Worm (Caenorhabditis elegans): ENCODE measurements around the gene che-11.
"Not testable (repeated sequence)": the region's sequence is repeated elsewhere in the genome, so short reads cannot be mapped to it uniquely, and the experiment has no call there.

che-11 gene

DNA sequence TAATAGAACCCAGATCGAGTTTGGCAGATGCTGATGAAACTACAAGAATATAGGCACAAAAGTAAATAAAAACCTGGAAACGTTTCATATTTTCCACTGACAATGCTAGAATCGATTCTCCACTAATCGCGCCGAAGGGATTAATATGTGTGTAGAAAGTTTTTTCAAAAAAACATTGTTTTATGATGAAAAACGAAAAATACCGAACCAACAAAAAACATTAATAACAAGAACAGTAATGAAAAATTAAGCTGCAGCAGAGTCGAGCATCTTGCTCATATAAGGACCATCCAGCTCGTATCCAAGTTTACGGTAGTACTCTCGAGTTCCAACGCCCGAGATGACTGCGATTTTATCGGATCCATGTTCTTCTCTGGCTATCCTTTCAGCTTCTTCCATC is 28.8 kb upstream of the che-11 start, which contains the start of gene clec-224:
TSS of gene clec-224 (minus strand) at position 101 of the 400 bp plus-strand sequence.
- no peak for TF ChIP-seq W03F9.2 (tag; optimal IDR thresholded peaks at IDR 0.05)
- no peak for TF ChIP-seq dao-5 (tag; optimal IDR thresholded peaks at IDR 0.05)
- TF ChIP-seq him-1 (tag; optimal IDR thresholded peaks at IDR 0.05), result no peak

ce11 chrV:12170114-12170513 is 19.6 kb upstream of the che-11 start, which contains the start of gene ZK863.1:
TSS of gene ZK863.1 (minus strand) at chrV:12170214.
- TF ChIP-seq dao-5 (tag; optimal IDR thresholded peaks at IDR 0.05), result no peak
- TF ChIP-seq him-1 (tag; optimal IDR thresholded peaks at IDR 0.05), result no peak
- no peak for TF ChIP-seq W03F9.2 (tag; optimal IDR thresholded peaks at IDR 0.05)

DNA sequence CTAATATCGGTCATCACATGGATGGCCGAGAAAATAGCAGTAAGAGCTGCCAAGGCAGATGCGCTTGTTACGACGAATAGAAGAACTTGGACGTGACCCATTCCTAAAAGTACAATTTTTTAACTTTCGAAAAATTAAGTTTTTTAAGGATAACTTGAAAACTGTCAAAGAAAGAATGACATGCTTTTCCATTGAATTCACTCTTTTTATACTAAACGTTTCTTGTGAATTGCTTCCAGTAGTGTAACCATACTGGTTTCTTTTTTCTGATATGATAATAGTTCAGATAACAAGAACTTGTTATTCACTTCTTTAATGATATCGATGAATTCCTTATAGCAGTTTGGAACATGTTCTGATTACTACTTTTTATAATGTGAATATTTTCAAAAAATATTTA is 17.1 kb upstream of the che-11 start, which contains the start of gene col-37:
TSS of gene col-37 (minus strand) at position 101 of the 400 bp plus-strand sequence.
- TF ChIP-seq him-1 (tag; optimal IDR thresholded peaks at IDR 0.05), result no peak
- no peak for TF ChIP-seq dao-5 (tag; optimal IDR thresholded peaks at IDR 0.05)
- no peak for TF ChIP-seq W03F9.2 (tag; optimal IDR thresholded peaks at IDR 0.05)

DNA sequence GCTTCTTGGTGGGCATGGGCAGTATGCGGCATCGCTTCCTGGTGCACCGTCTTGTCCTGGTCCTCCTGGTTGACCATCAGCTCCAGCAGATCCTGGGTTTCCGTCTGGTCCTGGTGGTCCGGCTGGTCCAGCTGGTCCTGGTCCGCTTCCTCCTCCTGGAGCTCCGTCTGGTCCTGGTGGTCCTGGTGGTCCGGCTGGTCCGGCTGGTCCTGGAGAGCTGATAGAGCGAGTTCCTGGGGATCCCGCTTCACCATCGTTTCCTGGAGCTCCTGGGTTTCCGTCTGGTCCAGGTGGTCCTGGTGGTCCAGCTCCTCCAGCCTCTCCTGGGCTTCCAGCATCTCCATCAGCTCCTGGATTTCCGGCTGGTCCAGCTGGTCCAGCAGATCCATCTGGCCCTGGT is 16.5 kb upstream of the che-11 start:
- no peak for TF ChIP-seq him-1 (tag; optimal IDR thresholded peaks at IDR 0.05)

DNA sequence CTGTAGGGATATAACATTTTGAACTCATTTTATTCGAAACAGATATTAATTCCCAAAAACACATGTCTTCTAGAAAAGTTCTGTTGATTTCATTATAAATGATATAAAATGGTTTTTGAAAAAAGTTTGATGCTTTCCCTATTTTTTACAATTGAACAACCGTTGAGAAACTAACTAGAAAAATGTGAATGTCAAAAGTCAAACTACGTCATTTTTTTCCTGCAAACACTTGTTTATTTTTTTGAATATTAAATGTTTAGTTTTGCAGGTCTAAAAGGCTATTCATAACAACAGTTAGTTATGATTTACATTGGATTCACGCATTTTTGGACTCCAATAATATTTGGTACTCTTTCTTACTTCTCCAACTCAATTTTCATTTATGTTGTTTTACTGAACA is 12.4 kb upstream of the che-11 start, which contains the start of gene srj-4:
TSS of gene srj-4 (plus strand) at position 301 of the 400 bp plus-strand sequence.
- TF ChIP-seq dao-5 (tag; optimal IDR thresholded peaks at IDR 0.05) (no peak), him-1 (tag; optimal IDR thresholded peaks at IDR 0.05) (no peak), W03F9.2 (tag; optimal IDR thresholded peaks at IDR 0.05) (no peak)

DNA sequence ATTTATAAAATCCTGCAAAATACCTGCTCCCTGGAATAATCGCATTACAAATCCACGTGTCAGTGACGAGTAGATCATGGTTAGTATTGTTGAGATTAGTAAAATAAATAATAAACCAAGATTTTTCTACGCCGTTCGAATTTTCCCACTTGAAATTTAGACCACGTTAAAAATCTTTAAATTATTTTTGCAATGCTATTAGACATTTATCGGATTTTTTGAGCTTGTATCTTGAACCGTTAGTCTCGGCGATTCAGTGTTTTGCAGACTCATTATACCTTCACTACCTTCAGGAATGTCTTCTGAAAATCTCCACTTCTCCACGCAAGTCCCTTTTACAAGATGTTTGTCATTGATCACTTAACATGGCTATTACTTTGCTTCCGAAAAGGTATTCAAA is 11.7 kb upstream of the che-11 start, which contains the start of gene C27A7.5:
TSS of gene C27A7.5 (minus strand) at position 101 of the 400 bp plus-strand sequence.
- TF ChIP-seq dao-5 (tag; optimal IDR thresholded peaks at IDR 0.05), result no peak
- TF ChIP-seq W03F9.2 (tag; optimal IDR thresholded peaks at IDR 0.05), result no peak
- TF ChIP-seq him-1 (tag; optimal IDR thresholded peaks at IDR 0.05), result no peak

DNA sequence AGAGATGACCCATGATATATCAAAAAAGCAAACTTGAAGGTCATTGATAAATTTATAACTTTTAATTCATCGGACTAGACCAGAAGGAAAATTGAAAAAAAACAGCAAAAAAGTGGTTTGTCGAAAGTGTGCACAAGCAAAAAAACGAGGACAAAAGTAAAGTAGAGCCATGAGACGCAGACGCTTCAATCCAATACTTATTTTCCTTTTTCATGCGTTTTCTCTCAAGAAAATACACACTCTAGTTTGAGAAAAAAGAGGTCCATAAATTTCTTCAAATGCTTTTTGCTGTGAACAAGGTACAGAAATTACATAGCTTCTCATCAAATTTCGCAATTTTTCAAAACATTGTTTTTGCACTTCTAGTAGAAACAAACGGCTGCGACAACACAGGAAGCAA is 10.7 kb upstream of the che-11 start:
- TF ChIP-seq dao-5 (tag; optimal IDR thresholded peaks at IDR 0.05) (no peak), W03F9.2 (tag; optimal IDR thresholded peaks at IDR 0.05) (no peak), him-1 (tag; optimal IDR thresholded peaks at IDR 0.05) (no peak)

DNA sequence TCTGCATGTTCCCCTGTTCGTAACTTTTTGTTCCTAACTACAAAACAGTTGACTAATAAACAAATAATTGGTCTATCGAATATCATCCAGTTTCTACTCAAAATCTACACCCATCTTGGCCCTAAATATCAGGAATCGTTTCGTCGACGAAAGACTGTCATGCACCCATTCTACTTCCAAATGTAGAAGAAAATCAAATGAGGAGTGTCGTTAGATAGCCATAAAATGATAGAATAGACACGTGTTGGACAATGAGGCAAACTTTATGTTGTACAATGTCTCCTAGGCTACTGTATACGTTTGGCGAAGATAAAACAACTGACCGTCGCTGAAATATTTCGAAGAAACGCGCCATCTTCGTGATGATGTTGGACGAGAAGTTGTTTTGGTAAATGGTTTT is 9.5 kb upstream of the che-11 start:
- no peak for TF ChIP-seq W03F9.2 (tag; optimal IDR thresholded peaks at IDR 0.05)
- TF ChIP-seq him-1 (tag; optimal IDR thresholded peaks at IDR 0.05), result no peak
- TF ChIP-seq dao-5 (tag; optimal IDR thresholded peaks at IDR 0.05), result no peak

DNA sequence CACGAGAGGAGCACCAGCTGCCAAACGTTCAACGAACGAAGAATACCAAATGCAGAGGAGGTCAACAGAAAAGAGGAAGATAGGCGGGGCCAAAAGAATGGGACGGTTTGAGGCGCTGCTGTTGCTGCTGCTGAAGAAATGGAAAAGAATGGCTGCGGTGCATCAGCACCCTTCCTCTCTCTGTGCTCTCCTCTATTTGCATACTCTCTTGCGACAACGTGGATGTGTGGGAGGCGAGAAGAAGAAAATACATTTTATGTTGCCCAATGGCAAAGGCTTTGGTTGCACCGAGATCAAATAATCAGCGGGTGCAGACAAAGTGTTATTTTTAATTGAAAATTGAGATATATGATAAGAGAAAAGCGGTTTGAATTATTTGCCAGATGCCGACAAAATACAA is 7.9 kb upstream of the che-11 start:
- TF ChIP-seq dao-5 (tag; optimal IDR thresholded peaks at IDR 0.05), result no peak
- TF ChIP-seq him-1 (tag; optimal IDR thresholded peaks at IDR 0.05), result no peak
- TF ChIP-seq W03F9.2 (tag; optimal IDR thresholded peaks at IDR 0.05), result no peak

DNA sequence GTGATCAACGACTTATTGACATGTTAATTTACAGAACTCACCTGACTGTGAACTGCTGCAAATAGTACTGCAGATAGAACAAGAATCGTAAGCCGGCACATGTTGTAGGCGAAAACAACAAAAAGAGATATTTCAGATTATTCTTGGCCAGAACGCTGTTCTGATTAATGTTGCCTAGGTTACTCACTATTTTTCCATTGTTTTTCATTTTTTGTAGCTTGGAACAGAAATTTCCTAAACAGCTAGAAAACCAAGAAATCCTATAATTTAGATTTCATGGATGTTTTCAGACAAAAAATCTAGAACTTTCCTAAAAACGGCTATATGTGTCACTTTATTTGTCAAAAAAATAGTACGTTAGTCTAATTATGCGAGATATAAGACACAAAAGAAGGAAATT is 4.0 kb upstream of the che-11 start, which contains the start of gene C27A7.9:
TSS of gene C27A7.9 (minus strand) at position 101 of the 400 bp plus-strand sequence.
- TF ChIP-seq dao-5 (tag; optimal IDR thresholded peaks at IDR 0.05), result no peak
- TF ChIP-seq W03F9.2 (tag; optimal IDR thresholded peaks at IDR 0.05), result no peak
- no peak for TF ChIP-seq him-1 (tag; optimal IDR thresholded peaks at IDR 0.05)

DNA sequence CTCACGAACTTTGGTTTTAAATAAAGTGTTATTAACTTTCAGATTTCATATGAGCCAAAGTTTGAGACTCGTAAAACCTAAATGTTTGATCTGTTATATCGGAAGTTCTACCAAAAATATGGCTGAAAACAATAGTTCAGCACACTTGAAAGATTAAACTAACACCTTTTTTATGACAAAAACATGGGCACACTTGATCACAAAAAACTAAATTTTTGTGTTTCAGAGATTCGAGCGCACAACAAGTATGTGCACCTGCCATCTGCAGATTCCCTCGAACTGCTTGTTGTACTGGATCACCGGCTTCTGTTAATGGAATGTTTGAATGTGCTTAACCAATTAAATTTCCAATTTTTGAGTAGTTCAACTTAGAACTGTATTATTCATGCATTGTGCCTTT is 3.3 kb upstream of the che-11 start:
- TF ChIP-seq dao-5 (tag; optimal IDR thresholded peaks at IDR 0.05) (no peak), him-1 (tag; optimal IDR thresholded peaks at IDR 0.05) (no peak), W03F9.2 (tag; optimal IDR thresholded peaks at IDR 0.05) (no peak)

DNA sequence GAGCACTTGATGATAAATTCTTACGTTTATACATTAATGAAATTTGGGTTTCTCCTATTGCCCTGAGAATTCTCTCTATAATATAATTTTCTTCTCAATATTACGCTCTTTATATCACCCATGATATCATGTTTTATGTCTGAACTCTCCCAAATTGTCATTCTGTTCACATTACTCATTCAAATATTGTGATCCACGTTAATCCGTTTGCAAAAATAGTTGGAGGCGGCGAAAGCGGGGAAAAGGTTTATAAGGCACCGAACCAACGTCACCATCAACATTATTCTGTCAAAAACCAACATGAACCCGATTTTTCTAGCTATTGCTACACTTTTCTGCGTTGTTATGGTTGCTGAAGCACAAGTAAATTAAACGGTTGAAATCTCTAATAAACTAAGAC is 2.4 kb upstream of the che-11 start, which contains the start of gene C27A7.8:
TSS of gene C27A7.8 (plus strand) at position 301 of the 400 bp plus-strand sequence.
- TF ChIP-seq him-1 (tag; optimal IDR thresholded peaks at IDR 0.05), result no peak
- no peak for TF ChIP-seq W03F9.2 (tag; optimal IDR thresholded peaks at IDR 0.05)
- no peak for TF ChIP-seq dao-5 (tag; optimal IDR thresholded peaks at IDR 0.05)

DNA sequence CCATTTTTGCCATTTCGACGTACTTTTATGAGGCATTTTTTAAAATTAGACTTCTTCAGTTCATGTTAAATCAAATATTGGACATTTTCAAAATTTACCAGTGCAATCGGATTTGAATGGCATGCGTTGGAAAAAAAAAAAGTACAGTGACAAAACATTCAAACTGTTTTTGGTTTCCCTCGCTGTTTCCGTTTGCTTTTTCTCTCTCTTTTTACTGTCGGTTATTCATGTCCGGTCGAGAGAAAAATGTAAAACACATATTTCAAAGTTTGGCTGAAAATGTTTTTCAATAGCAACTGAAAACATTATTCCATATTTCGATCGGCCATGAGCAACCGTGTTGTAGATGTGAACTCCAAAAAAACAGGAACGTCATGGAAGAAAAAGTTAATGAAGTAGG is 9.9 kb downstream of the che-11 start, which contains the start of gene C27A7.3:
TSS of gene C27A7.3 (plus strand) at position 301 of the 400 bp plus-strand sequence.
- no peak for TF ChIP-seq W03F9.2 (tag; optimal IDR thresholded peaks at IDR 0.05)
- no peak for TF ChIP-seq him-1 (tag; optimal IDR thresholded peaks at IDR 0.05)
- no peak for TF ChIP-seq dao-5 (tag; optimal IDR thresholded peaks at IDR 0.05)

DNA sequence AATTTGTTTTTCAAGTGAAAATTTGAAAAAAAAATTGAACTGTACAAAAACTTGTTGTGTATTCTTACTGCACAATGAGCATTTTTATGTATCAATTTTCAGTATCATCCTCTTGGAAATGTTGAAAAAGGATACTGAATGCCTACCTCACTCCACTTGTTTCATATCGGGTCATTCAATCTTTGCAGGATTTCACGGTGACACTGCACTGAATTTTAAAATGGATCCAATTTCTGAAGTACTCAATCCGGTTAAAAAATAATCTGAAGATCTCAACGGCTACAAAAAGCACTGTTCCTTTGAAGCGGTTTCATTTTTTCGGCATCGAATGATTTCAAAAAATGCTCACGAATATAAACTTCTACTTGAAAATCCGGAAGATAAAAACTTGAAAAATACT is 12.6 kb downstream of the che-11 start:
- TF ChIP-seq W03F9.2 (tag; optimal IDR thresholded peaks at IDR 0.05) (no peak), him-1 (tag; optimal IDR thresholded peaks at IDR 0.05) (no peak), dao-5 (tag; optimal IDR thresholded peaks at IDR 0.05) (no peak)

- TF ChIP-seq W03F9.2, dao-5, him-1 (tag; optimal IDR thresholded peaks at IDR 0.05): not testable (repeated sequence)
Measured at ce11 chrV:12131157-12131556, 19.4 kb downstream of the che-11 start, which contains the start of gene enpp-1. TSS of gene enpp-1 (plus strand) at chrV:12131457.

All from whole organism, L4/young adult.